Fruit fly (Drosophila melanogaster): ENCODE data around the gene CG13056.

- no peak for TF ChIP-seq insv (optimal IDR thresholded peaks at IDR 0.05)
- no peak for TF ChIP-seq h (optimal IDR thresholded peaks at IDR 0.05)
- TF ChIP-seq Myc (optimal IDR thresholded peaks at IDR 0.05) = no peak
- no peak for TF ChIP-seq Sin3A (optimal IDR thresholded peaks at IDR 0.05)
- TF ChIP-seq psq (optimal IDR thresholded peaks at IDR 0.05) = no peak
These were observed 4.6 kb downstream of the CG13056 start for dm6 chr3L:16337739-16338138.
